Worm (Caenorhabditis elegans) whole organism, young adult: Measurements from ENCODE around the gene mrg-1.
A peak's percentile ranks its signal among the peaks of the same experiment; 100 is the strongest.

Experiments
- B0035.1 ChIP-seq: sonication (generic microtip); optimal IDR thresholded peaks from 2 replicates; lab custom pipeline; 2016; ENCODE audit warnings: missing genetic modification characterization, mild to moderate bottlenecking, missing compliant biosample characterization, missing genotype, missing genetic modification reagents
- C17E4.6 ChIP-seq: fragments of 200-800 bp; sonication (Bioruptor generic); IDR thresholded peaks from 2 replicates; pipeline ENCODE4 v1.3.6; 2022; ENCODE audit warnings: missing genetic modification reagents, missing genetic modification characterization, missing compliant biosample characterization
- F23B12.7 ChIP-seq: sonication (generic microtip); optimal IDR thresholded peaks from 2 replicates; lab custom pipeline; 2017; ENCODE audit warnings: missing genetic modification characterization, mild to moderate bottlenecking, missing compliant biosample characterization, antibody characterized with exemption, moderate library complexity; ENCODE audit not compliant: insufficient read depth
- F37B4.10 ChIP-seq: fragments of 200-800 bp; sonication (Bioruptor generic); IDR thresholded peaks from 2 replicates; pipeline ENCODE4 v1.3.6; 2022; ENCODE audit warnings: missing genetic modification characterization, missing compliant biosample characterization
- F49E8.2 ChIP-seq: sonication (generic microtip); optimal IDR thresholded peaks from 3 replicates; lab custom pipeline; 2017; ENCODE audit warnings: missing genetic modification characterization, mild to moderate bottlenecking, missing compliant biosample characterization, antibody characterized with exemption, moderate library complexity; ENCODE audit not compliant: insufficient read depth
- F55B11.4 ChIP-seq: sonication (generic microtip); optimal IDR thresholded peaks from 2 replicates; lab custom pipeline; 2016; ENCODE audit warnings: missing compliant biosample characterization, missing genetic modification characterization, borderline replicate concordance; ENCODE audit not compliant: insufficient read depth
- T26A5.8 ChIP-seq: sonication (generic microtip); optimal IDR thresholded peaks from 2 replicates; lab custom pipeline; 2016; ENCODE audit warnings: missing genetic modification characterization, missing compliant biosample characterization
- Y79H2A.3 ChIP-seq: fragments of 200-800 bp; sonication (Bioruptor generic); conservative IDR thresholded peaks from 2 replicates; pipeline ENCODE4 v1.3.6; 2022; ENCODE audit warnings: missing genetic modification reagents, missing genetic modification characterization, missing compliant biosample characterization
- ZK185.1 ChIP-seq: sonication (generic microtip); optimal IDR thresholded peaks from 2 replicates; lab custom pipeline; 2016; ENCODE audit warnings: mild to moderate bottlenecking, missing genetic modification characterization, missing compliant biosample characterization; ENCODE audit not compliant: poor library complexity, severe bottlenecking
- aptf-2 ChIP-seq: fragments of 200-800 bp; sonication (Bioruptor generic); conservative IDR thresholded peaks from 2 replicates; pipeline ENCODE4 v1.3.6; 2022; ENCODE audit warnings: missing genetic modification reagents, missing genetic modification characterization, missing compliant biosample characterization
- bed-2 ChIP-seq: fragments of 200-800 bp; sonication (Bioruptor generic); IDR thresholded peaks from 2 replicates; pipeline ENCODE4 v1.3.6; 2022; ENCODE audit warnings: missing genetic modification reagents, missing genetic modification characterization, missing compliant biosample characterization
- ceh-100 ChIP-seq: fragments of 200-800 bp; sonication (Bioruptor generic); IDR thresholded peaks from 2 replicates; pipeline ENCODE4 v1.3.6; 2022; ENCODE audit warnings: missing genetic modification reagents, missing genetic modification characterization, missing compliant biosample characterization
- ceh-27 ChIP-seq: fragments of 200-800 bp; sonication (Bioruptor generic); optimal IDR thresholded peaks from 2 replicates; lab custom pipeline; 2018; ENCODE audit warnings: mild to moderate bottlenecking, missing genetic modification characterization, moderate library complexity, missing compliant biosample characterization
- ceh-79 ChIP-seq: sonication (generic microtip); optimal IDR thresholded peaks from 2 replicates; lab custom pipeline; 2017; ENCODE audit warnings: mild to moderate bottlenecking, missing genetic modification characterization, missing compliant biosample characterization
- dox-1 ChIP-seq: fragments of 200-800 bp; sonication (Bioruptor generic); IDR thresholded peaks from 2 replicates; pipeline ENCODE4 v1.3.6; 2022; ENCODE audit warnings: missing genetic modification reagents, missing genetic modification characterization, missing compliant biosample characterization
- dpl-1 ChIP-seq: fragments of 150-350 bp; optimal IDR thresholded peaks from 2 replicates; lab custom pipeline; 2014; ENCODE audit warnings: missing biosample characterization, missing genetic modification reagents, missing genetic modification characterization
- ekl-4 ChIP-seq: fragments of 200-800 bp; sonication (Bioruptor generic); IDR thresholded peaks from 2 replicates; pipeline ENCODE4 v1.3.6; 2022; ENCODE audit warnings: missing genetic modification reagents, missing genetic modification characterization, missing compliant biosample characterization
- fkh-3 ChIP-seq: sonication (generic microtip); optimal IDR thresholded peaks from 2 replicates; lab custom pipeline; 2016; ENCODE audit warnings: mild to moderate bottlenecking, missing genetic modification characterization, missing compliant biosample characterization
- gei-17 ChIP-seq: fragments of 200-800 bp; sonication (Bioruptor generic); optimal IDR thresholded peaks from 2 replicates; lab custom pipeline; 2018; ENCODE audit warnings: mild to moderate bottlenecking, missing genetic modification characterization, missing compliant biosample characterization
- hlh-26 ChIP-seq: fragments of 200-800 bp; sonication (Bioruptor generic); conservative IDR thresholded peaks from 2 replicates; pipeline ENCODE4 v1.3.6; 2022; ENCODE audit warnings: missing genetic modification reagents, missing genetic modification characterization, missing compliant biosample characterization
- hmg-20 ChIP-seq: fragments of 200-800 bp; sonication (Bioruptor generic); IDR thresholded peaks from 2 replicates; pipeline ENCODE4 v1.3.6; 2022; ENCODE audit warnings: missing genetic modification reagents, missing genetic modification characterization, missing compliant biosample characterization
- hsf-1 ChIP-seq: fragments of 200-800 bp; sonication (Bioruptor generic); IDR thresholded peaks from 2 replicates; pipeline ENCODE4 v1.3.6; 2022; ENCODE audit warnings: missing genetic modification reagents, missing genetic modification characterization, missing compliant biosample characterization
- lag-1 ChIP-seq: fragments of 200-800 bp; sonication (Bioruptor generic); IDR thresholded peaks from 2 replicates; pipeline ENCODE4 v1.3.6; 2022; ENCODE audit warnings: missing genetic modification reagents, missing genetic modification characterization, missing compliant biosample characterization
- let-607 ChIP-seq, 2 experiments: fragments of 200-800 bp in 1 of 2; sonication (Bioruptor generic) in 1 of 2; sonication (generic microtip) in 1 of 2; optimal IDR thresholded peaks; 2 replicates each; lab custom pipeline; 2016 to 2018; ENCODE audit warnings: mild to moderate bottlenecking in 2 of 2, missing compliant biosample characterization in 2 of 2, missing genetic modification characterization in 2 of 2, moderate library complexity in 2 of 2, missing genotype in 1 of 2
- lin-26 ChIP-seq: fragments of 200-800 bp; sonication (Bioruptor generic); IDR thresholded peaks from 2 replicates; pipeline ENCODE4 v1.3.6; 2022; ENCODE audit warnings: missing genetic modification reagents, missing genetic modification characterization, missing compliant biosample characterization
- lin-54 ChIP-seq: fragments of 200-800 bp; sonication (Bioruptor generic); optimal IDR thresholded peaks from 2 replicates; lab custom pipeline; 2018; ENCODE audit warnings: mild to moderate bottlenecking, missing genetic modification characterization, missing compliant biosample characterization
- lir-1 ChIP-seq: fragments of 200-800 bp; sonication (Bioruptor generic); conservative IDR thresholded peaks from 2 replicates; pipeline ENCODE4 v1.3.6; 2022; ENCODE audit warnings: missing genetic modification reagents, missing genetic modification characterization, missing compliant biosample characterization
- lsl-1 ChIP-seq: fragments of 200-800 bp; sonication (Bioruptor generic); optimal IDR thresholded peaks from 2 replicates; lab custom pipeline; 2018; ENCODE audit warnings: mild to moderate bottlenecking, missing genetic modification characterization, moderate library complexity, missing compliant biosample characterization
- lsy-27 ChIP-seq: sonication (generic microtip); optimal IDR thresholded peaks from 2 replicates; lab custom pipeline; 2017; ENCODE audit warnings: missing genetic modification characterization, mild to moderate bottlenecking, missing compliant biosample characterization, antibody characterized with exemption, missing genotype, borderline replicate concordance; ENCODE audit not compliant: insufficient read depth
- mel-28 ChIP-seq: sonication (generic microtip); optimal IDR thresholded peaks from 2 replicates; lab custom pipeline; 2016; ENCODE audit warnings: borderline replicate concordance, mild to moderate bottlenecking, missing genetic modification characterization, missing compliant biosample characterization
- mes-4 ChIP-seq: sonication (generic microtip); optimal IDR thresholded peaks from 2 replicates; lab custom pipeline; 2016; ENCODE audit warnings: missing genotype, missing genetic modification characterization, missing compliant biosample characterization
- mxl-1 ChIP-seq: sonication (generic microtip); optimal IDR thresholded peaks from 2 replicates; lab custom pipeline; 2016; ENCODE audit warnings: missing genetic modification characterization, missing compliant biosample characterization
- nfya-2 ChIP-seq: fragments of 200-800 bp; sonication (Bioruptor generic); IDR thresholded peaks from 2 replicates; pipeline ENCODE4 v1.3.6; 2022; ENCODE audit warnings: missing genetic modification reagents, missing genetic modification characterization, missing compliant biosample characterization
- nfyb-1 ChIP-seq: fragments of 200-800 bp; sonication (Bioruptor generic); IDR thresholded peaks from 2 replicates; pipeline ENCODE4 v1.3.6; 2022; ENCODE audit warnings: missing genetic modification reagents, missing genetic modification characterization, missing compliant biosample characterization
- nhr-90 ChIP-seq: sonication (generic microtip); optimal IDR thresholded peaks from 2 replicates; lab custom pipeline; 2016; ENCODE audit warnings: missing genotype, mild to moderate bottlenecking, missing genetic modification characterization, missing compliant biosample characterization
- rcor-1 ChIP-seq: fragments of 200-800 bp; sonication (Bioruptor generic); IDR thresholded peaks from 2 replicates; pipeline ENCODE4 v1.3.6; 2022; ENCODE audit warnings: missing genetic modification reagents, missing genetic modification characterization, missing compliant biosample characterization
- rpc-1 ChIP-seq, 2 experiments: fragments of 150-350 bp in 1 of 2; sonication (generic microtip) in 1 of 2; optimal IDR thresholded peaks; 2 replicates each; lab custom pipeline; 2014 to 2018; ENCODE audit warnings: missing biosample characterization in 1 of 2, missing genetic modification characterization in 1 of 2, missing genetic modification reagents in 1 of 2, missing genotype in 1 of 2
- sdz-38 ChIP-seq: sonication (generic microtip); optimal IDR thresholded peaks from 2 replicates; lab custom pipeline; 2016; ENCODE audit warnings: missing genotype, missing genetic modification characterization, missing compliant biosample characterization
- sea-2 ChIP-seq: fragments of 200-800 bp; sonication (Bioruptor generic); IDR thresholded peaks from 2 replicates; pipeline ENCODE4 v1.3.6; 2022; ENCODE audit warnings: missing genetic modification characterization, missing compliant biosample characterization
- sptf-2 ChIP-seq: fragments of 200-800 bp; sonication (Bioruptor generic); optimal IDR thresholded peaks from 2 replicates; lab custom pipeline; 2018; ENCODE audit warnings: mild to moderate bottlenecking, missing genetic modification characterization, missing compliant biosample characterization
- tlf-1 ChIP-seq: fragments of 200-800 bp; sonication (Bioruptor generic); optimal IDR thresholded peaks from 2 replicates; lab custom pipeline; 2018; ENCODE audit warnings: mild to moderate bottlenecking, missing genetic modification characterization, missing compliant biosample characterization
- unc-130 ChIP-seq: sonication (generic microtip); optimal IDR thresholded peaks from 2 replicates; lab custom pipeline; 2016; ENCODE audit warnings: missing genetic modification reagents, missing genetic modification characterization, missing compliant biosample characterization
- zfh-2 ChIP-seq: fragments of 200-800 bp; sonication (Bioruptor generic); conservative IDR thresholded peaks from 2 replicates; pipeline ENCODE4 v1.3.6; 2022; ENCODE audit warnings: missing genetic modification reagents, missing genetic modification characterization, missing compliant biosample characterization
- zim-3 ChIP-seq: sonication (generic microtip); optimal IDR thresholded peaks from 2 replicates; lab custom pipeline; 2017; ENCODE audit warnings: mild to moderate bottlenecking, missing genetic modification characterization, moderate library complexity, missing compliant biosample characterization
- ztf-25 ChIP-seq: fragments of 200-800 bp; sonication (Bioruptor generic); IDR thresholded peaks from 2 replicates; pipeline ENCODE4 v1.3.6; 2022; ENCODE audit warnings: missing genetic modification reagents, missing genetic modification characterization, missing compliant biosample characterization
- ztf-6 ChIP-seq: fragments of 200-800 bp; sonication (Bioruptor generic); IDR thresholded peaks from 2 replicates; pipeline ENCODE4 v1.3.6; 2022; ENCODE audit warnings: missing genetic modification reagents, missing genetic modification characterization, missing compliant biosample characterization

The mrg-1 gene

ce11 chrIII:12904987-12905541 lies 30.6 kb upstream of the mrg-1 start, which contains the start of gene cox-5A (continued):
- TF ChIP-seq ztf-6 (GFP tag; lab: Robert Waterston, UW): peak; percentile 89
- TF ChIP-seq mes-4: peak; percentile 20
- TF ChIP-seq ceh-100 (GFP tag; lab: Robert Waterston, UW): peak; percentile 92
- TF ChIP-seq gei-17: peak; percentile 92
- peak; percentile 47 for TF ChIP-seq sptf-2 (GFP tag; lab: Kevin White, UChicago)
- peak; percentile 95 for TF ChIP-seq hmg-20 (GFP tag; lab: Robert Waterston, UW)
- TF ChIP-seq F55B11.4 (tag; lab: Kevin White, UChicago): no peak
- peak; percentile 85; the same call in 1 of the 2 replicates for TF ChIP-seq nfya-2 (GFP tag; lab: Robert Waterston, UW)
- TF ChIP-seq let-607 (tag; optimal IDR thresholded peaks at IDR 0.05; lab: Kevin White, UChicago): peak; percentile 90 to 95
- peak; percentile 81 for TF ChIP-seq zim-3 (tag; lab: Kevin White, UChicago)
- peak; percentile 98 for TF ChIP-seq F23B12.7
- TF ChIP-seq mxl-1 (tag; lab: Kevin White, UChicago): no peak
- no peak for TF ChIP-seq fkh-3
- TF ChIP-seq nhr-90 (tag; lab: Kevin White, UChicago): peak; percentile 79
- peak; percentile 38 for TF ChIP-seq rpc-1 (optimal IDR thresholded peaks at IDR 0.05; lab: Kevin White, UChicago)
- TF ChIP-seq rpc-1 (tag; optimal IDR thresholded peaks at IDR 0.05; lab: Kevin White, UChicago): no peak
- peak; percentile 99 for TF ChIP-seq dpl-1 (GFP tag; lab: Kevin White, UChicago)
- peak; percentile 99 for TF ChIP-seq nfyb-1
- peak; percentile 87 for TF ChIP-seq unc-130 (GFP tag; lab: Kevin White, UChicago)
- 0 out of 2 replicates have a peak, but pooled peaks have one; percentile 31 for TF ChIP-seq aptf-2
- TF ChIP-seq ceh-79 (tag; lab: Kevin White, UChicago): peak; percentile 87
- TF ChIP-seq zfh-2 (GFP tag; lab: Robert Waterston, UW): peak; percentile 90
- TF ChIP-seq F49E8.2 (tag; lab: Kevin White, UChicago): peak; percentile 93
- peak; percentile 99 for TF ChIP-seq ekl-4 (GFP tag; lab: Robert Waterston, UW)
- TF ChIP-seq tlf-1 (GFP tag; lab: Kevin White, UChicago): peak; percentile 99
- peak; percentile 91; the same call in 1 of the 2 replicates for TF ChIP-seq F37B4.10 (GFP tag; lab: Robert Waterston, UW)
- TF ChIP-seq Y79H2A.3 (GFP tag; lab: Robert Waterston, UW): peak; percentile 88
- peak; percentile 76; the same call in 1 of the 2 replicates for TF ChIP-seq lag-1 (GFP tag; lab: Robert Waterston, UW)
- no peak for TF ChIP-seq lsy-27 (tag; lab: Kevin White, UChicago)
- peak; percentile 99 for TF ChIP-seq ceh-27 (GFP tag; lab: Kevin White, UChicago)
- TF ChIP-seq lin-54 (GFP tag; lab: Kevin White, UChicago): peak; percentile 100
- peak; percentile 72; the same call in 1 of the 2 replicates for TF ChIP-seq ztf-25
- TF ChIP-seq hsf-1: peak; percentile 86
- peak; percentile 98 for TF ChIP-seq ZK185.1 (tag; lab: Kevin White, UChicago)
- TF ChIP-seq dox-1 (GFP tag; lab: Robert Waterston, UW): peak; percentile 99
- peak; percentile 71 for TF ChIP-seq T26A5.8
- TF ChIP-seq hlh-26: no peak
- TF ChIP-seq bed-2 (GFP tag; lab: Robert Waterston, UW): peak; percentile 79
- TF ChIP-seq rcor-1 (GFP tag; lab: Robert Waterston, UW): peak; percentile 98
- TF ChIP-seq lir-1 (GFP tag; lab: Robert Waterston, UW): peak; percentile 96
- peak; percentile 90 for TF ChIP-seq mel-28
- peak; percentile 91 for TF ChIP-seq sea-2 (GFP tag; lab: Robert Waterston, UW)
- TF ChIP-seq lsl-1 (GFP tag; lab: Kevin White, UChicago): peak; percentile 99
- peak; percentile 72; the same call in 1 of the 2 replicates for TF ChIP-seq lin-26 (GFP tag; lab: Robert Waterston, UW)
- TF ChIP-seq C17E4.6 (GFP tag; lab: Robert Waterston, UW): peak; percentile 96
- peak; percentile 93 for TF ChIP-seq B0035.1 (tag; lab: Kevin White, UChicago)
- no peak for TF ChIP-seq sdz-38 (tag; lab: Kevin White, UChicago)
